Worm (Caenorhabditis elegans): Measurements from ENCODE around the gene Y39B6A.25.

ce11 chrV:18976539-18976938, 49.7 kb upstream of the Y39B6A.25 start:
- TF ChIP-seq W03F9.2 (tag; optimal IDR thresholded peaks at IDR 0.05) (no peak), dao-5 (tag; optimal IDR thresholded peaks at IDR 0.05) (no peak), him-1 (tag; optimal IDR thresholded peaks at IDR 0.05) (no peak)

Measured in whole organism, L4/young adult.